Fruit fly (Drosophila melanogaster): ENCODE measurements around the gene CG31407.

The CG31407 gene

dm6 chr3R:10042664-10043372, 17.9 kb upstream of the CG31407 start, which contains the start of the genes Mical and CG3909:
Gene Mical, minus strand, starts transcription at chr3R:10042895.
Gene CG3909, plus strand, starts transcription at chr3R:10043270.
- TF ChIP-seq Myc (optimal IDR thresholded peaks at IDR 0.05) (no peak), N (GFP tag; optimal IDR thresholded peaks at IDR 0.05) (no peak), woc (GFP tag; optimal IDR thresholded peaks at IDR 0.05) (peak; percentile 60), h (GFP tag; optimal IDR thresholded peaks at IDR 0.05) (peak; percentile 71), Jra (GFP tag; optimal IDR thresholded peaks at IDR 0.05) (peak; percentile 16), Abd-B (GFP tag; optimal IDR thresholded peaks at IDR 0.05) (no peak), Hr83 (GFP tag; optimal IDR thresholded peaks at IDR 0.05; ENCODE audit: poor library complexity, severe bottlenecking) (peak; percentile 51), brk (GFP tag; optimal IDR thresholded peaks at IDR 0.05) (no peak), Dif (GFP tag; optimal IDR thresholded peaks at IDR 0.05; ENCODE audit: partially characterized antibody) (peak; percentile 59), HLH106 (tag; optimal IDR thresholded peaks at IDR 0.05) (peak; percentile 89), Vsx2 (GFP tag; optimal IDR thresholded peaks at IDR 0.05; ENCODE audit: partially characterized antibody) (peak; percentile 94), jim (GFP tag; optimal IDR thresholded peaks at IDR 0.05) (peak; percentile 25), OdsH (GFP tag; optimal IDR thresholded peaks at IDR 0.05) (peak; percentile 68), lola (GFP tag; optimal IDR thresholded peaks at IDR 0.05) (no peak), fru (GFP tag; optimal IDR thresholded peaks at IDR 0.05) (peak; percentile 67), GATAd (GFP tag; optimal IDR thresholded peaks at IDR 0.05) (no peak), CG32264 (GFP tag; optimal IDR thresholded peaks at IDR 0.05) (no peak), CG9705 (GFP tag; optimal IDR thresholded peaks at IDR 0.05) (peak; percentile 49), Hr78 (GFP tag; optimal IDR thresholded peaks at IDR 0.05) (no peak), Rel (GFP tag; optimal IDR thresholded peaks at IDR 0.05) (no peak), Rel (tag; optimal IDR thresholded peaks at IDR 0.05) (peak; percentile 77), psq (GFP tag; optimal IDR thresholded peaks at IDR 0.05) (peak; percentile 74), rgr (GFP tag; optimal IDR thresholded peaks at IDR 0.05) (peak; percentile 69), dsf (GFP tag; optimal IDR thresholded peaks at IDR 0.05; ENCODE audit: borderline replicate concordance) (peak; percentile 65), Mio (GFP tag; optimal IDR thresholded peaks at IDR 0.05) (no peak), dmrt93B (GFP tag; optimal IDR thresholded peaks at IDR 0.05) (no peak), tai (GFP tag; optimal IDR thresholded peaks at IDR 0.05) (no peak), Hnf4 (GFP tag; optimal IDR thresholded peaks at IDR 0.05) (peak; percentile 82), Dfd (GFP tag; optimal IDR thresholded peaks at IDR 0.05) (no peak), pan (optimal IDR thresholded peaks at IDR 0.05) (no peak), Sp1 (GFP tag; optimal IDR thresholded peaks at IDR 0.05) (peak; percentile 86), ey (GFP tag; optimal IDR thresholded peaks at IDR 0.05) (peak; percentile 52), sage (GFP tag; optimal IDR thresholded peaks at IDR 0.05) (peak; percentile 15), sv (GFP tag; optimal IDR thresholded peaks at IDR 0.05) (peak; percentile 36), usp (GFP tag; optimal IDR thresholded peaks at IDR 0.05) (no peak), CrebA (GFP tag; optimal IDR thresholded peaks at IDR 0.05; ENCODE audit: borderline replicate concordance) (no peak), dl (GFP tag; optimal IDR thresholded peaks at IDR 0.05; ENCODE audit: insufficient read depth in 1 of 2, partially characterized antibody in 2 of 2) (no peak), br (GFP tag; optimal IDR thresholded peaks at IDR 0.05) (peak; percentile 15), foxo (GFP tag; optimal IDR thresholded peaks at IDR 0.05) (peak in 1 of 2 experiments; percentile 87)

- TF ChIP-seq ey (GFP tag; optimal IDR thresholded peaks at IDR 0.05) (no peak), woc (GFP tag; optimal IDR thresholded peaks at IDR 0.05) (no peak), psq (GFP tag; optimal IDR thresholded peaks at IDR 0.05) (peak; percentile 53)
These were observed 17.2 kb upstream of the CG31407 start for dm6 chr3R:10042024-10042663.
